Fruit fly (Drosophila melanogaster): Measurements from ENCODE around the gene RpS19a.

DNA sequence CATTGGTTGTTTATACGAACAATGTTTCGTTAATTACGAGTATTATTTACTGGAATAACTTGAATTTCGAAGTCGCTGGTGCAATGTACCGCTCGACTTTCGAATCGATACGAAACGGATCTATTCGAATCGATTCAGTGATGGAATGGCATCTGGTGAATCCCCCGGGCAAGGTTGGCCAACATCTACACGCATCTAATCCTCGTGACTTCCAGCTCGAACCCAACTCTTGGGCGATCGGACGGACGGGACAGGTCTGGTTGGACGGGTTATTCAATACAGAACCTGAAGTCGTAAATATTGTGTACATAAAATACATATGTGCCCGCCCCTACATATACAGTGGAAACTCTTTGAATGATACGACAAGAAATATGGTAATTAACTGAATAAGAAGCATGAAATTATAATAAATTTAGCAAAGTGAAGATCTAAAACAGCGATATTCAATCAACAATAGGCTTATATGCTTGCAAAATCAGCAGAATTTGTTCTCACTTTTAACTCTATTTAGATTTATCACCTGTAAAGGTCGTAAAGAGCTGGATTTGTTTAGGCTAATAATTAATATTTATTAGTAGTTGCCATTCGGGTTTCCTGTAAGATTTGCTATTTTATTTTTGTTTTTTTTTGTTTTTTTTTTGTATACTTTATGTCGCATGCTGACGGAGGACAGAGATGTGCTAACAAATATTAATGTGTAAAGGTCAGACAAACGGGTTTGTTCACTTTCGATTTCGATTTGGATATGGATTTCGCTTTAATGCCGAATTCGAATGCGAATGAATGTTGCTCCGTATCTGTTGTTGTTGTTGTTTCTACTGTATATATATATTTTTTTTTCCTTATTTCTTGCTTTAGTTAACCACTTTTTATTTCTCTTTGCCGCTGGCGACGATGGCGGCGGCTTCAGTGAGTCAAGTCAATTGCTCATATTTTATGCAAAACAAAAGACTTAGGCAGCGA is 20.6 kb upstream of the RpS19a start:
- no peak for TF ChIP-seq pad (GFP tag; optimal IDR thresholded peaks at IDR 0.05)
- no peak for TF ChIP-seq cnc (optimal IDR thresholded peaks at IDR 0.05)
- TF ChIP-seq kay (GFP tag; ENCODE audit: borderline replicate concordance), result no peak
- TF ChIP-seq CG33017 (tag; optimal IDR thresholded peaks at IDR 0.05), result no peak
- no peak for TF ChIP-seq cic (GFP tag; optimal IDR thresholded peaks at IDR 0.05)
- no peak for TF ChIP-seq CG14711 (tag; optimal IDR thresholded peaks at IDR 0.05)
- TF ChIP-seq CG1620 (GFP tag; optimal IDR thresholded peaks at IDR 0.05), result no peak
- TF ChIP-seq Mnt (GFP tag; optimal IDR thresholded peaks at IDR 0.05), result no peak
- TF ChIP-seq CG5204 (GFP tag; optimal IDR thresholded peaks at IDR 0.05), result no peak
